Worm (Caenorhabditis elegans): ENCODE measurements around the gene C55B6.5.

ce11 chrX:7244756-7245155 lies 39.7 kb upstream of the C55B6.5 start:
- peak; percentile 98 for TF ChIP-seq elt-2 (tag; optimal IDR thresholded peaks at IDR 0.05)
- no peak for TF ChIP-seq nhr-77 (tag; optimal IDR thresholded peaks at IDR 0.05)
- TF ChIP-seq pha-4 (tag; optimal IDR thresholded peaks at IDR 0.05): peak; percentile 87
- no peak for TF ChIP-seq nhr-237 (tag; optimal IDR thresholded peaks at IDR 0.05)

Measured in whole organism, L3 larva.